Worm (Caenorhabditis elegans) whole organism, mixed stage, embryonic: ENCODE measurements around the gene egl-1.

Experiments used
- bed-3 ChIP-seq: fragments of 200-800 bp; sonication (Bioruptor generic); optimal IDR thresholded peaks from 3 replicates; lab custom pipeline; 2018; ENCODE audit warnings: mild to moderate bottlenecking, missing genetic modification characterization, moderate library complexity, missing compliant biosample characterization
- blmp-1 ChIP-seq: fragments of 150-350 bp; optimal IDR thresholded peaks from 2 replicates; lab custom pipeline; 2014; ENCODE audit warnings: missing biosample characterization, missing genetic modification characterization
- ceh-39 ChIP-seq: fragments of 150-350 bp; optimal IDR thresholded peaks from 2 replicates; lab custom pipeline; 2014; ENCODE audit warnings: missing biosample characterization, missing genetic modification characterization
- ceh-43 ChIP-seq: fragments of 200-800 bp; sonication (Bioruptor generic); optimal IDR thresholded peaks from 2 replicates; lab custom pipeline; 2018; ENCODE audit warnings: mild to moderate bottlenecking, missing genetic modification characterization, moderate library complexity, missing compliant biosample characterization
- ceh-83 ChIP-seq: fragments of 200-800 bp; sonication (Bioruptor generic); optimal IDR thresholded peaks from 2 replicates; lab custom pipeline; 2018; ENCODE audit warnings: mild to moderate bottlenecking, missing genetic modification characterization, missing compliant biosample characterization
- ces-1 ChIP-seq: fragments of 150-350 bp; optimal IDR thresholded peaks from 2 replicates; lab custom pipeline; 2014; ENCODE audit warnings: missing biosample characterization, missing genetic modification reagents, missing genetic modification characterization
- cnd-1 ChIP-seq: fragments of 200-800 bp; sonication (Bioruptor generic); optimal IDR thresholded peaks from 2 replicates; lab custom pipeline; 2018; ENCODE audit warnings: mild to moderate bottlenecking, missing genetic modification characterization, missing compliant biosample characterization
- drap-1 ChIP-seq: fragments of 200-800 bp; sonication (Bioruptor generic); optimal IDR thresholded peaks from 3 replicates; lab custom pipeline; 2018; ENCODE audit warnings: mild to moderate bottlenecking, missing genetic modification characterization, missing compliant biosample characterization
- elt-1 ChIP-seq: sonication (generic microtip); optimal IDR thresholded peaks from 2 replicates; lab custom pipeline; 2017; ENCODE audit warnings: missing genetic modification characterization, mild to moderate bottlenecking, missing compliant biosample characterization, antibody characterized with exemption, moderate library complexity, borderline replicate concordance; ENCODE audit not compliant: insufficient read depth
- elt-3 ChIP-seq: fragments of 150-350 bp; optimal IDR thresholded peaks from 2 replicates; lab custom pipeline; 2014; ENCODE audit warnings: missing biosample characterization, missing genetic modification characterization
- flh-1 ChIP-seq: fragments of 200-800 bp; sonication (Bioruptor generic); optimal IDR thresholded peaks from 2 replicates; lab custom pipeline; 2018; ENCODE audit warnings: mild to moderate bottlenecking, missing genetic modification characterization, moderate library complexity, missing compliant biosample characterization
- ham-2 ChIP-seq: fragments of 200-800 bp; sonication (Bioruptor generic); optimal IDR thresholded peaks from 2 replicates; lab custom pipeline; 2018; ENCODE audit warnings: mild to moderate bottlenecking, missing genetic modification characterization, missing compliant biosample characterization
- hlh-1 ChIP-seq: fragments of 150-350 bp; optimal IDR thresholded peaks from 2 replicates; lab custom pipeline; 2014; ENCODE audit warnings: missing biosample characterization, missing genetic modification reagents, missing genetic modification characterization
- lin-13 ChIP-seq: fragments of 150-350 bp; optimal IDR thresholded peaks from 2 replicates; lab custom pipeline; 2014; ENCODE audit warnings: missing biosample characterization, missing genetic modification characterization
- lin-32 ChIP-seq: fragments of 200-800 bp; sonication (Bioruptor generic); optimal IDR thresholded peaks from 2 replicates; lab custom pipeline; 2018; ENCODE audit warnings: mild to moderate bottlenecking, missing genetic modification characterization, missing compliant biosample characterization
- lsy-2 ChIP-seq: fragments of 150-350 bp; optimal IDR thresholded peaks from 2 replicates; lab custom pipeline; 2014; ENCODE audit warnings: missing biosample characterization, missing genetic modification characterization
- mab-5 ChIP-seq: fragments of 150-350 bp; optimal IDR thresholded peaks from 2 replicates; lab custom pipeline; 2014; ENCODE audit warnings: missing biosample characterization, missing genetic modification characterization
- mep-1 ChIP-seq: fragments of 150-350 bp; optimal IDR thresholded peaks from 2 replicates; lab custom pipeline; 2017; ENCODE audit warnings: missing biosample characterization, missing genetic modification reagents, missing genetic modification characterization, inconsistent platforms
- mls-2 ChIP-seq: sonication (generic microtip); optimal IDR thresholded peaks from 2 replicates; lab custom pipeline; 2016; ENCODE audit warnings: mild to moderate bottlenecking, missing genetic modification characterization, moderate library complexity, missing compliant biosample characterization
- nhr-2 ChIP-seq: fragments of 150-350 bp; optimal IDR thresholded peaks from 2 replicates; lab custom pipeline; 2014; ENCODE audit warnings: missing biosample characterization, missing genetic modification characterization
- nhr-237 ChIP-seq: fragments of 150-350 bp; optimal IDR thresholded peaks from 2 replicates; lab custom pipeline; 2014; ENCODE audit warnings: missing biosample characterization, missing genetic modification characterization
- nhr-28 ChIP-seq: fragments of 150-350 bp; optimal IDR thresholded peaks from 2 replicates; lab custom pipeline; 2014; ENCODE audit warnings: missing biosample characterization, missing genetic modification characterization
- pha-4 ChIP-seq: fragments of 150-350 bp; optimal IDR thresholded peaks from 2 replicates; lab custom pipeline; 2018; ENCODE audit warnings: missing biosample characterization, missing genetic modification reagents, missing genetic modification characterization
- sem-2 ChIP-seq: fragments of 200-800 bp; sonication (Bioruptor generic); optimal IDR thresholded peaks from 2 replicates; lab custom pipeline; 2018; ENCODE audit warnings: mild to moderate bottlenecking, missing genetic modification characterization, missing compliant biosample characterization
- sptf-1 ChIP-seq: sonication (generic microtip); optimal IDR thresholded peaks from 2 replicates; lab custom pipeline; 2017; ENCODE audit warnings: mild to moderate bottlenecking, missing genetic modification characterization, moderate library complexity, missing compliant biosample characterization
- tbx-8 ChIP-seq: fragments of 200-800 bp; sonication (Bioruptor generic); optimal IDR thresholded peaks from 2 replicates; lab custom pipeline; 2018; ENCODE audit warnings: mild to moderate bottlenecking, missing genetic modification characterization, moderate library complexity, missing compliant biosample characterization
- unc-120 ChIP-seq: sonication (generic microtip); optimal IDR thresholded peaks from 2 replicates; lab custom pipeline; 2017; ENCODE audit warnings: missing genetic modification characterization, missing compliant biosample characterization; ENCODE audit not compliant: poor library complexity, severe bottlenecking
- unc-39 ChIP-seq: fragments of 150-350 bp; optimal IDR thresholded peaks from 2 replicates; lab custom pipeline; 2014; ENCODE audit warnings: missing biosample characterization, missing genetic modification characterization
- unc-62 ChIP-seq: fragments of 150-350 bp; optimal IDR thresholded peaks from 2 replicates; lab custom pipeline; 2014; ENCODE audit warnings: missing biosample characterization, missing genetic modification reagents, missing genetic modification characterization
- zip-8 ChIP-seq: fragments of 150-350 bp; optimal IDR thresholded peaks from 2 replicates; lab custom pipeline; 2014; ENCODE audit warnings: missing biosample characterization, missing genetic modification characterization
- ztf-11 ChIP-seq: fragments of 150-350 bp; optimal IDR thresholded peaks from 2 replicates; lab custom pipeline; 2014; ENCODE audit warnings: missing biosample characterization, missing genetic modification characterization

The egl-1 gene

DNA sequence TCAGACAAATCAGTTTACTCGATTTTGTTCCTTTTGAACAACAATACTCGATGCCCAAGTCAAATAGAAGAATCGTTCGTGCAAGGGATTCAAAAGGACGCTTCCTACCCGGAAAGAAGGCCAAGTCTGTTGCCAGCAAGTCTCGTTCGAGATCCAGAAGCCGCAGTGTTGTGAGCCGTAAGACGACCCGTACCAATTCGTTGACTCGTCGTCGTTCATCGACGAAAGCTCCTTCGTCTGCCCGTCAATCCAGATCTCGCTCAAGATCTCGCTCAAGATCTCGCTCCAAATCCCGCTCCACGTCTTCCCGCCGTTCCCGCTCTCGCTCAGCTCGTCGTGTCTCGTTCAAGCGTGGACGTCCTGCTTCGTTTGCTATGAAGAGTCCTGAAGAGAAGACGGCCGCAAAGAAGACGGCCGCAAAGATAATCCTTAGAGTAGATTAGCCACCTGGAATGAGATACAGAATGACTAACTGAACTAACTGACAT is 28.5 kb upstream of the egl-1 start, which contains the start of gene F08H9.2:
F08H9.2 (plus strand) TSS at position 51 of the 488 bp plus-strand sequence.
- TF ChIP-seq cnd-1 (tag; lab: Kevin White, UChicago) (no peak), ceh-43 (GFP tag; lab: Kevin White, UChicago) (no peak), ceh-39 (no peak), drap-1 (GFP tag; lab: Kevin White, UChicago) (no peak), mep-1 (no peak), mls-2 (tag; lab: Kevin White, UChicago) (no peak), sptf-1 (tag; lab: Kevin White, UChicago) (no peak), zip-8 (tag; lab: Kevin White, UChicago) (no peak), tbx-8 (GFP tag; lab: Kevin White, UChicago) (no peak), unc-120 (tag; lab: Kevin White, UChicago) (no peak), elt-1 (tag; lab: Kevin White, UChicago) (no peak), mab-5 (tag; lab: Kevin White, UChicago) (no peak), flh-1 (GFP tag; lab: Kevin White, UChicago) (no peak)

ce11 chrV:14460122-14460521 is 28.0 kb upstream of the egl-1 start:
- no peak for TF ChIP-seq ham-2 (GFP tag; lab: Kevin White, UChicago)
- TF ChIP-seq unc-62 (GFP tag; lab: Kevin White, UChicago) = no peak
- no peak for TF ChIP-seq nhr-237 (tag; lab: Kevin White, UChicago)
- TF ChIP-seq blmp-1 = no peak
- no peak for TF ChIP-seq cnd-1 (tag; lab: Kevin White, UChicago)
- TF ChIP-seq mls-2 (tag; lab: Kevin White, UChicago) = no peak
- no peak for TF ChIP-seq unc-120 (tag; lab: Kevin White, UChicago)
- TF ChIP-seq ceh-39 = no peak
- no peak for TF ChIP-seq lsy-2

- no peak for TF ChIP-seq ceh-39
- TF ChIP-seq tbx-8 (GFP tag; lab: Kevin White, UChicago) = no peak
- TF ChIP-seq ceh-43 (GFP tag; lab: Kevin White, UChicago) = no peak
- no peak for TF ChIP-seq elt-1 (tag; lab: Kevin White, UChicago)
- TF ChIP-seq bed-3 (GFP tag; lab: Kevin White, UChicago) = no peak
- TF ChIP-seq hlh-1 = no peak
- no peak for TF ChIP-seq nhr-237 (tag; lab: Kevin White, UChicago)
- TF ChIP-seq lin-32 (GFP tag; lab: Kevin White, UChicago) = no peak
- no peak for TF ChIP-seq zip-8 (tag; lab: Kevin White, UChicago)
- no peak for TF ChIP-seq elt-3 (tag; lab: Kevin White, UChicago)
- no peak for TF ChIP-seq sptf-1 (tag; lab: Kevin White, UChicago)
- no peak for TF ChIP-seq sem-2 (GFP tag; lab: Kevin White, UChicago)
- TF ChIP-seq unc-39 = no peak
- TF ChIP-seq ceh-83 (GFP tag; lab: Kevin White, UChicago) = no peak
- TF ChIP-seq cnd-1 (tag; lab: Kevin White, UChicago) = no peak
- TF ChIP-seq pha-4 (tag; lab: Kevin White, UChicago) = no peak
- no peak for TF ChIP-seq mep-1
- no peak for TF ChIP-seq lin-13 (tag; lab: Kevin White, UChicago)
- no peak for TF ChIP-seq nhr-2 (tag; lab: Kevin White, UChicago)
Observed at ce11 chrV:14457070-14457469, 24.9 kb upstream of the egl-1 start, which contains the start of gene coh-3. Gene coh-3 (plus strand): TSS chrV:14457422.

ce11 chrV:14456626-14457025 is 24.5 kb upstream of the egl-1 start, which contains the start of gene bmk-1:
Gene bmk-1 (minus strand): TSS chrV:14456984.
- TF ChIP-seq ces-1 (GFP tag; lab: Kevin White, UChicago) (no peak), lin-13 (tag; lab: Kevin White, UChicago) (peak; percentile 35)

ce11 chrV:14449397-14449796 is 17.2 kb upstream of the egl-1 start, which contains the start of gene F23B12.7:
Gene F23B12.7 (plus strand): TSS chrV:14449697.
- TF ChIP-seq cnd-1 (tag; lab: Kevin White, UChicago) (no peak), ceh-43 (GFP tag; lab: Kevin White, UChicago) (no peak), nhr-28 (no peak), blmp-1 (no peak), mls-2 (tag; lab: Kevin White, UChicago) (no peak), ces-1 (GFP tag; lab: Kevin White, UChicago) (no peak), lsy-2 (no peak), ztf-11 (no peak), ham-2 (GFP tag; lab: Kevin White, UChicago) (no peak), tbx-8 (GFP tag; lab: Kevin White, UChicago) (no peak)
